Fruit fly (Drosophila melanogaster) whole organism, embryonic: Measurements from ENCODE around the gene MtnB.

Experiments used
- CG11723 ChIP-seq: fragments of 200-800 bp; sonication (Bioruptor generic); optimal IDR thresholded peaks from 2 replicates; lab custom pipeline; 2017; ENCODE audit warnings: missing biosample characterization, mild to moderate bottlenecking, missing genetic modification characterization
- CG14710 ChIP-seq: fragments of 200-800 bp; sonication (Bioruptor generic); optimal IDR thresholded peaks from 3 replicates; lab custom pipeline; 2019; ENCODE audit warnings: missing biosample characterization, mild to moderate bottlenecking, missing genetic modification characterization, moderate library complexity
- CG14860 ChIP-seq: fragments of 200-800 bp; sonication (Bioruptor generic); IDR thresholded peaks from 3 replicates; pipeline ENCODE4 v1.3.6; 2022; ENCODE audit warnings: missing biosample characterization, missing genetic modification characterization; ENCODE audit not compliant: partially characterized antibody
- CG15696 ChIP-seq: fragments of 200-800 bp; sonication (Bioruptor generic); optimal IDR thresholded peaks from 2 replicates; lab custom pipeline; 2019; ENCODE audit warnings: missing biosample characterization, mild to moderate bottlenecking, missing genetic modification characterization, moderate library complexity
- CG1603 ChIP-seq: fragments of 200-800 bp; sonication (Bioruptor generic); optimal IDR thresholded peaks from 2 replicates; lab custom pipeline; 2019; ENCODE audit warnings: missing biosample characterization, mild to moderate bottlenecking, missing genetic modification characterization, moderate library complexity
- CG2202 ChIP-seq: fragments of 200-800 bp; sonication (Bioruptor generic); optimal IDR thresholded peaks from 2 replicates; lab custom pipeline; 2018; ENCODE audit warnings: missing biosample characterization, mild to moderate bottlenecking, missing genetic modification characterization
- CG33557 ChIP-seq: fragments of 200-800 bp; sonication (Bioruptor generic); optimal IDR thresholded peaks from 2 replicates; lab custom pipeline; 2019; ENCODE audit warnings: missing biosample characterization, mild to moderate bottlenecking, missing genetic modification characterization, moderate library complexity
- CG6689 ChIP-seq: fragments of 200-800 bp; sonication (Bioruptor generic); IDR thresholded peaks from 2 replicates; pipeline ENCODE4 v1.3.6; 2022; ENCODE audit warnings: missing biosample characterization, missing genetic modification characterization
- CG6813 ChIP-seq: fragments of 200-800 bp; sonication (Bioruptor generic); optimal IDR thresholded peaks from 2 replicates; lab custom pipeline; 2017; ENCODE audit warnings: missing biosample characterization, missing genetic modification characterization, mild to moderate bottlenecking, moderate library complexity, missing genetic modification reagents
- CG7745 ChIP-seq: fragments of 200-800 bp; sonication (Bioruptor generic); optimal IDR thresholded peaks from 2 replicates; lab custom pipeline; 2018; ENCODE audit warnings: missing biosample characterization, mild to moderate bottlenecking, missing genetic modification characterization, moderate library complexity
- CG7786 ChIP-seq: fragments of 200-800 bp; sonication (Bioruptor generic); optimal IDR thresholded peaks from 2 replicates; lab custom pipeline; 2016; ENCODE audit warnings: missing biosample characterization, missing genetic modification characterization
- CG8290 ChIP-seq, 3 experiments: fragments of 200-800 bp; sonication (Bioruptor generic); optimal IDR thresholded peaks; 2 replicates each; lab custom pipeline; 2016 to 2019; ENCODE audit warnings: missing biosample characterization in 3 of 3, missing genetic modification characterization in 3 of 3, mild to moderate bottlenecking in 2 of 3, moderate library complexity in 1 of 3
- CTCF ChIP-seq: fragments of 200-800 bp; sonication (Bioruptor generic); optimal IDR thresholded peaks from 2 replicates; lab custom pipeline; 2017; ENCODE audit warnings: missing biosample characterization, mild to moderate bottlenecking, missing genetic modification characterization, moderate library complexity
- Drgx ChIP-seq: fragments of 200-800 bp; sonication (Bioruptor generic); IDR thresholded peaks from 2 replicates; pipeline ENCODE4 v1.3.6; 2022; ENCODE audit warnings: missing biosample characterization, missing genetic modification characterization
- MTF-1 ChIP-seq: fragments of 200-800 bp; sonication (Bioruptor generic); optimal IDR thresholded peaks from 2 replicates; lab custom pipeline; 2018; ENCODE audit warnings: missing biosample characterization, mild to moderate bottlenecking, missing genetic modification characterization, borderline replicate concordance
- Med ChIP-seq: fragments of 200-800 bp; sonication (Bioruptor generic); peaks from one replicate; lab custom pipeline; 2016; ENCODE audit warnings: missing biosample characterization, missing genetic modification characterization, mild to moderate bottlenecking, inconsistent platforms, moderate library complexity
- Optix ChIP-seq: fragments of 200-800 bp; sonication (Bioruptor generic); IDR thresholded peaks from 3 replicates; pipeline ENCODE4 v1.3.6; 2022; ENCODE audit warnings: missing biosample characterization, missing genetic modification characterization
- Pdp1 ChIP-seq, 2 experiments: fragments of 200-800 bp; sonication (Bioruptor generic); optimal IDR thresholded peaks; 3 replicates each; lab custom pipeline; 2016; ENCODE audit warnings: missing biosample characterization in 2 of 2, missing genetic modification characterization in 2 of 2, mild to moderate bottlenecking in 1 of 2, moderate library complexity in 1 of 2
- Poxn ChIP-seq: fragments of 200-800 bp; sonication (Bioruptor generic); IDR thresholded peaks from 2 replicates; pipeline ENCODE4 v1.3.6; 2022; ENCODE audit warnings: missing biosample characterization, missing genetic modification characterization
- Ptx1 ChIP-seq: fragments of 200-800 bp; sonication (Bioruptor generic); IDR thresholded peaks from 2 replicates; pipeline ENCODE4 v1.3.6; 2022; ENCODE audit warnings: missing biosample characterization, missing genetic modification characterization
- Vsx1 ChIP-seq: fragments of 200-800 bp; sonication (Bioruptor generic); optimal IDR thresholded peaks from 2 replicates; lab custom pipeline; 2017; ENCODE audit warnings: missing biosample characterization, mild to moderate bottlenecking, missing genetic modification characterization, missing genetic modification reagents
- Xrp1 ChIP-seq: fragments of 200-800 bp; sonication (Bioruptor generic); IDR thresholded peaks from 2 replicates; pipeline ENCODE4 v1.3.6; 2022; ENCODE audit warnings: missing biosample characterization, missing genetic modification characterization
- ato ChIP-seq: fragments of 200-800 bp; sonication (Bioruptor generic); IDR thresholded peaks from 2 replicates; pipeline ENCODE4 v1.3.6; 2022; ENCODE audit warnings: missing biosample characterization, missing genetic modification characterization; ENCODE audit not compliant: partially characterized antibody
- az2 ChIP-seq: fragments of 200-800 bp; sonication (Bioruptor generic); optimal IDR thresholded peaks from 3 replicates; lab custom pipeline; 2016; ENCODE audit warnings: missing biosample characterization, missing genetic modification characterization
- br ChIP-seq: fragments of >200 bp; optimal IDR thresholded peaks from 2 replicates; lab custom pipeline; 2017
- cg ChIP-seq: fragments of 200-800 bp; sonication (Bioruptor generic); optimal IDR thresholded peaks from 3 replicates; lab custom pipeline; 2019; ENCODE audit warnings: missing biosample characterization, mild to moderate bottlenecking, missing genetic modification characterization, moderate library complexity
- chif ChIP-seq, 2 experiments: fragments of 200-800 bp; sonication (Bioruptor generic); optimal IDR thresholded peaks; 3 replicates each; lab custom pipeline; 2016; ENCODE audit warnings: missing biosample characterization in 2 of 2, missing genetic modification characterization in 2 of 2
- chinmo ChIP-seq: fragments of 200-800 bp; sonication (Bioruptor generic); IDR thresholded peaks from 4 replicates; pipeline ENCODE4 v1.3.6; 2022; ENCODE audit warnings: missing biosample characterization, missing genetic modification characterization; ENCODE audit not compliant: partially characterized antibody
- corto ChIP-seq: fragments of 200-800 bp; sonication (Bioruptor generic); optimal IDR thresholded peaks from 2 replicates; lab custom pipeline; 2016; ENCODE audit warnings: missing biosample characterization, mild to moderate bottlenecking, missing genetic modification characterization, moderate library complexity
- croc ChIP-seq: fragments of 200-800 bp; sonication (Bioruptor generic); conservative IDR thresholded peaks from 3 replicates; pipeline ENCODE4 v1.3.6; 2022; ENCODE audit warnings: missing biosample characterization, missing genetic modification characterization
- dmrt11E ChIP-seq: fragments of 200-800 bp; sonication (Bioruptor generic); optimal IDR thresholded peaks from 3 replicates; lab custom pipeline; 2018; ENCODE audit warnings: missing biosample characterization, mild to moderate bottlenecking, missing genetic modification characterization, moderate library complexity
- eve ChIP-seq, 2 experiments: fragments of >200 bp; optimal IDR thresholded peaks; 2 replicates each; lab custom pipeline; 2017; ENCODE audit warnings: missing biosample characterization in 2 of 2, missing genetic modification characterization in 2 of 2
- fd102C ChIP-seq: fragments of 200-800 bp; sonication (Bioruptor generic); optimal IDR thresholded peaks from 2 replicates; lab custom pipeline; 2018; ENCODE audit warnings: missing biosample characterization, mild to moderate bottlenecking, missing genetic modification characterization, moderate library complexity
- gro ChIP-seq: fragments of 200-800 bp; sonication (Bioruptor generic); optimal IDR thresholded peaks from 2 replicates; lab custom pipeline; 2016; ENCODE audit warnings: missing biosample characterization, missing genetic modification characterization
- gsb-n ChIP-seq: fragments of 200-800 bp; sonication (Bioruptor generic); optimal IDR thresholded peaks from 3 replicates; lab custom pipeline; 2018; ENCODE audit warnings: missing biosample characterization, mild to moderate bottlenecking, missing genetic modification characterization
- ham ChIP-seq: fragments of 200-800 bp; sonication (Bioruptor generic); IDR thresholded peaks from 2 replicates; pipeline ENCODE4 v1.3.6; 2022; ENCODE audit warnings: missing biosample characterization, missing genetic modification characterization
- kni ChIP-seq: fragments of 200-800 bp; sonication (Bioruptor generic); optimal IDR thresholded peaks from 3 replicates; lab custom pipeline; 2017; ENCODE audit warnings: mild to moderate bottlenecking, missing biosample characterization, missing genetic modification reagents, missing genetic modification characterization
- mirr ChIP-seq: fragments of 200-800 bp; sonication (Bioruptor generic); optimal IDR thresholded peaks from 3 replicates; lab custom pipeline; 2018; ENCODE audit warnings: missing biosample characterization, mild to moderate bottlenecking, missing genetic modification characterization
- nerfin-2 ChIP-seq: fragments of 200-800 bp; sonication (Bioruptor generic); IDR thresholded peaks from 2 replicates; pipeline ENCODE4 v1.3.6; 2022; ENCODE audit warnings: missing biosample characterization, missing genetic modification characterization; ENCODE audit not compliant: partially characterized antibody
- nom ChIP-seq: fragments of 200-800 bp; sonication (Bioruptor generic); optimal IDR thresholded peaks from 2 replicates; lab custom pipeline; 2017; ENCODE audit warnings: missing biosample characterization, missing genetic modification characterization, mild to moderate bottlenecking, moderate library complexity, missing genetic modification reagents
- odd ChIP-seq: fragments of 200-800 bp; sonication (Bioruptor generic); optimal IDR thresholded peaks from 2 replicates; lab custom pipeline; 2017; ENCODE audit warnings: missing biosample characterization, mild to moderate bottlenecking, missing genetic modification characterization
- p53 ChIP-seq: fragments of 200-800 bp; sonication (Bioruptor generic); optimal IDR thresholded peaks from 2 replicates; lab custom pipeline; 2016; ENCODE audit warnings: missing biosample characterization, missing genetic modification characterization
- sens ChIP-seq: fragments of 200-800 bp; sonication (Bioruptor generic); peaks from one replicate; lab custom pipeline; 2016; ENCODE audit warnings: missing biosample characterization, missing genetic modification characterization
- slbo ChIP-seq: fragments of 200-800 bp; sonication (Bioruptor generic); IDR thresholded peaks from 2 replicates; pipeline ENCODE4 v1.3.6; 2022; ENCODE audit warnings: missing biosample characterization, missing genetic modification characterization
- tap ChIP-seq: fragments of 200-800 bp; optimal IDR thresholded peaks from 3 replicates; lab custom pipeline; 2019; ENCODE audit warnings: missing biosample characterization, mild to moderate bottlenecking, missing genetic modification characterization, moderate library complexity
- tx ChIP-seq: fragments of 200-800 bp; sonication (Bioruptor generic); optimal IDR thresholded peaks from 2 replicates; lab custom pipeline; 2016; ENCODE audit warnings: missing biosample characterization, missing genetic modification characterization

Gene MtnB

dm6 chr3R:20548255-20548654, 44.7 kb upstream of the MtnB start (continued):
- TF ChIP-seq dmrt11E (tag; lab: Kevin White, UChicago) (peak; percentile 75), CG6813 (GFP tag; lab: Kevin White, UChicago) (peak; percentile 38), CG33557 (peak; percentile 32), gsb-n (tag; lab: Kevin White, UChicago) (peak; percentile 26), fd102C (peak; percentile 33), CG2202 (peak; percentile 51), CTCF (GFP tag; lab: Kevin White, UChicago) (no peak), Med (GFP tag; lab: Kevin White, UChicago) (peak; percentile 80), mirr (GFP tag; lab: Kevin White, UChicago) (peak; percentile 71), chif (GFP tag; optimal IDR thresholded peaks at IDR 0.05; lab: Kevin White, UChicago) (no peak), sens (GFP tag; lab: Kevin White, UChicago) (peak; percentile 88), ham (GFP tag; lab: Robert Waterston, UW) (no peak), Pdp1 (GFP tag; optimal IDR thresholded peaks at IDR 0.05; lab: Kevin White, UChicago) (peak in 1 of 2 experiments; percentile 41), CG8290 (GFP tag; optimal IDR thresholded peaks at IDR 0.05; lab: Kevin White, UChicago) (no peak), CG8290 (tag; optimal IDR thresholded peaks at IDR 0.05; lab: Kevin White, UChicago) (peak in 1 of 2 experiments; percentile 22), corto (GFP tag; lab: Kevin White, UChicago) (no peak), odd (GFP tag; lab: Kevin White, UChicago) (peak; percentile 54), CG7745 (peak; percentile 61), eve (GFP tag; optimal IDR thresholded peaks at IDR 0.05; lab: Kevin White, UChicago) (peak in 1 of 2 experiments; percentile 2), Xrp1 (GFP tag; lab: Robert Waterston, UW) (peak; percentile 54; the same call in 1 of the 2 replicates), Vsx1 (GFP tag; lab: Kevin White, UChicago) (no peak), CG1603 (peak; percentile 62), CG14860 (no peak), CG15696 (tag; lab: Kevin White, UChicago) (peak; percentile 76), CG14710 (tag; lab: Kevin White, UChicago) (peak; percentile 0), gro (GFP tag; lab: Kevin White, UChicago) (peak; percentile 34), chinmo (GFP tag; lab: Robert Waterston, UW) (0 out of 4 replicates have a peak, but pooled peaks have one; percentile 14)
- TF ChIP-seq, all 482 proteins: peak for 40

- no peak for TF ChIP-seq CG7786
- peak; percentile 13 for TF ChIP-seq nom (GFP tag; lab: Kevin White, UChicago)
- no peak for TF ChIP-seq Poxn (GFP tag; lab: Robert Waterston, UW)
- TF ChIP-seq Optix (GFP tag; lab: Robert Waterston, UW): no peak
- TF ChIP-seq CG11723 (GFP tag; lab: Kevin White, UChicago): no peak
- TF ChIP-seq CG6689: no peak
- TF ChIP-seq ato (GFP tag; lab: Robert Waterston, UW): no peak
- no peak for TF ChIP-seq MTF-1 (GFP tag; lab: Kevin White, UChicago)
- TF ChIP-seq p53: no peak
- peak; percentile 40 for TF ChIP-seq cg (GFP tag; lab: Kevin White, UChicago)
- no peak for TF ChIP-seq br (lab: Kevin White, UChicago)
- TF ChIP-seq croc (GFP tag; lab: Robert Waterston, UW): no peak
- no peak for TF ChIP-seq slbo
- peak; percentile 49 for TF ChIP-seq Drgx (GFP tag; lab: Robert Waterston, UW)
- TF ChIP-seq tap (tag; lab: Kevin White, UChicago): no peak
- no peak for TF ChIP-seq kni (GFP tag; lab: Kevin White, UChicago)
- no peak for TF ChIP-seq Ptx1 (GFP tag; lab: Robert Waterston, UW)
- TF ChIP-seq nerfin-2 (GFP tag; lab: Robert Waterston, UW): no peak
- no peak for TF ChIP-seq az2 (GFP tag; lab: Kevin White, UChicago)
- TF ChIP-seq tx (GFP tag; lab: Kevin White, UChicago): no peak
Observed at dm6 chr3R:20547758-20548157, 44.2 kb upstream of the MtnB start.
